Worm (Caenorhabditis elegans) whole organism, late embryonic: Measurements from ENCODE around the gene C50C3.19.

Experiments
- K09A11.1 ChIP-seq: sonication (generic microtip); optimal IDR thresholded peaks from 2 replicates; lab custom pipeline; 2017; ENCODE audit warnings: antibody characterized with exemption, mild to moderate bottlenecking, missing genetic modification characterization, missing compliant biosample characterization; ENCODE audit not compliant: insufficient read depth
- T23F11.4 ChIP-seq: fragments of 200-800 bp; sonication (Bioruptor generic); optimal IDR thresholded peaks from 2 replicates; lab custom pipeline; 2018; ENCODE audit warnings: mild to moderate bottlenecking, missing genetic modification characterization, missing compliant biosample characterization
- Y22D7AL.16 ChIP-seq: sonication (generic microtip); optimal IDR thresholded peaks from 2 replicates; lab custom pipeline; 2016; ENCODE audit warnings: missing genetic modification characterization, missing compliant biosample characterization
- ahr-1 ChIP-seq: sonication (generic microtip); optimal IDR thresholded peaks from 2 replicates; lab custom pipeline; 2016; ENCODE audit warnings: missing genetic modification characterization, missing compliant biosample characterization
- ceh-14 ChIP-seq: sonication (generic microtip); optimal IDR thresholded peaks from 2 replicates; lab custom pipeline; 2016; ENCODE audit warnings: missing genotype, missing genetic modification characterization, missing compliant biosample characterization
- ceh-18 ChIP-seq: sonication (generic microtip); optimal IDR thresholded peaks from 2 replicates; lab custom pipeline; 2016; ENCODE audit warnings: missing genetic modification characterization, missing compliant biosample characterization
- ceh-19 ChIP-seq: fragments of 200-800 bp; sonication (Bioruptor generic); optimal IDR thresholded peaks from 2 replicates; lab custom pipeline; 2018; ENCODE audit warnings: mild to moderate bottlenecking, missing genetic modification characterization, missing compliant biosample characterization
- ceh-2 ChIP-seq: sonication (generic microtip); optimal IDR thresholded peaks from 2 replicates; lab custom pipeline; 2016; ENCODE audit warnings: missing genotype, missing genetic modification characterization, missing compliant biosample characterization
- ceh-34 ChIP-seq: sonication (generic microtip); optimal IDR thresholded peaks from 2 replicates; lab custom pipeline; 2016; ENCODE audit warnings: mild to moderate bottlenecking, missing genetic modification characterization, missing compliant biosample characterization
- ceh-6 ChIP-seq: fragments of 200-800 bp; sonication (Bioruptor generic); optimal IDR thresholded peaks from 2 replicates; lab custom pipeline; 2018; ENCODE audit warnings: mild to moderate bottlenecking, missing genetic modification characterization, missing compliant biosample characterization
- ceh-9 ChIP-seq: sonication (generic microtip); optimal IDR thresholded peaks from 2 replicates; lab custom pipeline; 2016; ENCODE audit warnings: mild to moderate bottlenecking, missing genetic modification characterization, inconsistent platforms, missing compliant biosample characterization
- che-1 ChIP-seq: sonication (generic microtip); optimal IDR thresholded peaks from 2 replicates; lab custom pipeline; 2016; ENCODE audit warnings: mild to moderate bottlenecking, missing genetic modification characterization, missing compliant biosample characterization
- dmd-4 ChIP-seq: sonication (generic microtip); optimal IDR thresholded peaks from 2 replicates; lab custom pipeline; 2016; ENCODE audit warnings: borderline replicate concordance, missing genetic modification characterization, missing compliant biosample characterization
- ets-4 ChIP-seq: sonication (generic microtip); optimal IDR thresholded peaks from 2 replicates; lab custom pipeline; 2016; ENCODE audit warnings: missing genetic modification characterization, missing compliant biosample characterization
- fax-1 ChIP-seq: sonication (generic microtip); optimal IDR thresholded peaks from 2 replicates; lab custom pipeline; 2016; ENCODE audit warnings: missing genotype, missing genetic modification characterization, missing compliant biosample characterization
- fkh-6 ChIP-seq: sonication (generic microtip); optimal IDR thresholded peaks from 2 replicates; lab custom pipeline; 2016; ENCODE audit warnings: missing genetic modification characterization, missing compliant biosample characterization
- hlh-15 ChIP-seq: sonication (generic microtip); optimal IDR thresholded peaks from 2 replicates; lab custom pipeline; 2016; ENCODE audit warnings: missing genetic modification characterization, missing compliant biosample characterization
- hlh-30 ChIP-seq: sonication (generic microtip); optimal IDR thresholded peaks from 2 replicates; lab custom pipeline; 2017; ENCODE audit warnings: antibody characterized with exemption, missing genetic modification characterization, missing compliant biosample characterization; ENCODE audit not compliant: insufficient read depth
- hlh-6 ChIP-seq: sonication (generic microtip); optimal IDR thresholded peaks from 2 replicates; lab custom pipeline; 2016; ENCODE audit warnings: missing genotype, missing genetic modification characterization, missing compliant biosample characterization
- lim-6 ChIP-seq: sonication (generic microtip); optimal IDR thresholded peaks from 2 replicates; lab custom pipeline; 2016; ENCODE audit warnings: missing genetic modification characterization, missing compliant biosample characterization
- lin-11 ChIP-seq: fragments of 200-800 bp; sonication (Bioruptor generic); optimal IDR thresholded peaks from 2 replicates; lab custom pipeline; 2018; ENCODE audit warnings: mild to moderate bottlenecking, missing genetic modification characterization, missing compliant biosample characterization
- madf-2 ChIP-seq: sonication (generic microtip); optimal IDR thresholded peaks from 2 replicates; lab custom pipeline; 2017; ENCODE audit warnings: missing genetic modification characterization, missing compliant biosample characterization
- mec-3 ChIP-seq: sonication (generic microtip); optimal IDR thresholded peaks from 2 replicates; lab custom pipeline; 2016; ENCODE audit warnings: borderline replicate concordance, missing genetic modification characterization, missing compliant biosample characterization
- nhr-11 ChIP-seq: fragments of 150-350 bp; optimal IDR thresholded peaks from 2 replicates; lab custom pipeline; 2014; ENCODE audit warnings: missing biosample characterization, missing genetic modification characterization
- nhr-232 ChIP-seq: sonication (generic microtip); optimal IDR thresholded peaks from 2 replicates; lab custom pipeline; 2016; ENCODE audit warnings: missing genetic modification characterization, missing compliant biosample characterization
- odd-2 ChIP-seq: sonication (generic microtip); optimal IDR thresholded peaks from 2 replicates; lab custom pipeline; 2017; ENCODE audit warnings: antibody characterized with exemption, mild to moderate bottlenecking, missing genetic modification characterization, missing compliant biosample characterization
- pat-9 ChIP-seq: fragments of 200-800 bp; sonication (Bioruptor generic); optimal IDR thresholded peaks from 2 replicates; lab custom pipeline; 2018; ENCODE audit warnings: mild to moderate bottlenecking, missing genetic modification characterization, moderate library complexity, missing compliant biosample characterization
- pax-1 ChIP-seq: fragments of 150-350 bp; optimal IDR thresholded peaks from 2 replicates; lab custom pipeline; 2014; ENCODE audit warnings: missing biosample characterization, missing genetic modification characterization
- pha-2 ChIP-seq: sonication (generic microtip); optimal IDR thresholded peaks from 2 replicates; lab custom pipeline; 2017; ENCODE audit warnings: mild to moderate bottlenecking, missing genetic modification characterization, missing compliant biosample characterization
- pqm-1 ChIP-seq: sonication (generic microtip); optimal IDR thresholded peaks from 2 replicates; lab custom pipeline; 2016; ENCODE audit warnings: missing genetic modification characterization, missing compliant biosample characterization
- rnt-1 ChIP-seq: sonication (generic microtip); optimal IDR thresholded peaks from 2 replicates; lab custom pipeline; 2016; ENCODE audit warnings: missing genetic modification characterization, missing compliant biosample characterization
- sdc-2 ChIP-seq: sonication (generic microtip); optimal IDR thresholded peaks from 2 replicates; lab custom pipeline; 2016; ENCODE audit warnings: missing genotype, missing genetic modification characterization, missing compliant biosample characterization
- sox-2 ChIP-seq: fragments of 200-800 bp; sonication (Bioruptor generic); IDR thresholded peaks from 2 replicates; pipeline ENCODE4 v1.3.6; 2022; ENCODE audit warnings: missing genetic modification reagents, missing genetic modification characterization, missing compliant biosample characterization
- sox-4 ChIP-seq: sonication (generic microtip); optimal IDR thresholded peaks from 2 replicates; lab custom pipeline; 2017; ENCODE audit warnings: mild to moderate bottlenecking, missing genetic modification characterization, inconsistent platforms, missing compliant biosample characterization
- tbx-2 ChIP-seq: sonication (generic microtip); optimal IDR thresholded peaks from 2 replicates; lab custom pipeline; 2016; ENCODE audit warnings: missing genetic modification characterization, missing compliant biosample characterization
- tbx-7 ChIP-seq: sonication (generic microtip); optimal IDR thresholded peaks from 2 replicates; lab custom pipeline; 2016; ENCODE audit warnings: missing genotype, missing genetic modification characterization, missing compliant biosample characterization
- ttx-3 ChIP-seq: sonication (generic microtip); optimal IDR thresholded peaks from 2 replicates; lab custom pipeline; 2016; ENCODE audit warnings: missing genetic modification reagents, missing genetic modification characterization, missing compliant biosample characterization
- unc-42 ChIP-seq: sonication (generic microtip); optimal IDR thresholded peaks from 2 replicates; lab custom pipeline; 2016; ENCODE audit warnings: missing genotype, missing genetic modification characterization, missing compliant biosample characterization
- unc-55 ChIP-seq: sonication (generic microtip); optimal IDR thresholded peaks from 2 replicates; lab custom pipeline; 2017; ENCODE audit warnings: missing biosample characterization, missing genetic modification reagents, missing genetic modification characterization
- unc-86 ChIP-seq: sonication (generic microtip); optimal IDR thresholded peaks from 2 replicates; lab custom pipeline; 2016; ENCODE audit warnings: missing genetic modification characterization, missing compliant biosample characterization
- zip-5 ChIP-seq: sonication (generic microtip); optimal IDR thresholded peaks from 2 replicates; lab custom pipeline; 2016; ENCODE audit warnings: missing genetic modification characterization, missing compliant biosample characterization

The C50C3.19 gene

DNA sequence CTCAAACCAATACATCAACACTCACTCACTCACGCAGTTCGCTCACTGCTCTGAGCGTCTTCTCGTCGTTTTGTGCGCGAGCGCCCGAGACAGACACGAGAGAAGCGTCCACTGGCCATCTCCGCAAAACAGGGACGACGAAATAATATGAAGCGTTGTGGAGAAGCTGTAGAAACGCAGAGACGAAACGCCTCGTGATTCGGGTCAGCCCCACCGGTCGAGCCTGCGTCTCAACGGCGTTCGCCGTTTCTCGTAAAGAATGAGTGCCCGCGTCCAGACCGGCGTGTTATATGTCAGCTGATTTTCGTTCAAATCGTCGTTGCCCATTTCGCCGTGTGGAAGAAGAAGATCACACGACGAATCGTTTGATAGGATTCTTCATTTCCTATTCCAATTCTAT lies 36.9 kb downstream of the C50C3.19 start, which contains the start of gene fbxl-1 (continued):
- TF ChIP-seq ceh-18 (tag; lab: Kevin White, UChicago) (peak; percentile 57), pha-2 (tag; lab: Kevin White, UChicago) (no peak), ceh-6 (GFP tag; lab: Kevin White, UChicago) (no peak), ceh-34 (tag; lab: Kevin White, UChicago) (peak; percentile 73), nhr-11 (tag; lab: Kevin White, UChicago) (no peak), Y22D7AL.16 (tag; lab: Kevin White, UChicago) (no peak), nhr-232 (tag; lab: Kevin White, UChicago) (no peak), ceh-2 (no peak), mec-3 (tag; lab: Kevin White, UChicago) (no peak), ceh-9 (tag; lab: Kevin White, UChicago) (no peak), ets-4 (tag; lab: Kevin White, UChicago) (no peak), unc-55 (peak; percentile 77), madf-2 (no peak), T23F11.4 (GFP tag; lab: Kevin White, UChicago) (no peak), unc-42 (tag; lab: Kevin White, UChicago) (peak; percentile 1), ceh-19 (GFP tag; lab: Kevin White, UChicago) (no peak), fax-1 (no peak), odd-2 (tag; lab: Kevin White, UChicago) (no peak), unc-86 (no peak), sox-2 (GFP tag; lab: Robert Waterston, UW) (no peak), tbx-2 (tag; lab: Kevin White, UChicago) (peak; percentile 66), tbx-7 (tag; lab: Kevin White, UChicago) (no peak), che-1 (tag; lab: Kevin White, UChicago) (no peak), ahr-1 (no peak)

DNA sequence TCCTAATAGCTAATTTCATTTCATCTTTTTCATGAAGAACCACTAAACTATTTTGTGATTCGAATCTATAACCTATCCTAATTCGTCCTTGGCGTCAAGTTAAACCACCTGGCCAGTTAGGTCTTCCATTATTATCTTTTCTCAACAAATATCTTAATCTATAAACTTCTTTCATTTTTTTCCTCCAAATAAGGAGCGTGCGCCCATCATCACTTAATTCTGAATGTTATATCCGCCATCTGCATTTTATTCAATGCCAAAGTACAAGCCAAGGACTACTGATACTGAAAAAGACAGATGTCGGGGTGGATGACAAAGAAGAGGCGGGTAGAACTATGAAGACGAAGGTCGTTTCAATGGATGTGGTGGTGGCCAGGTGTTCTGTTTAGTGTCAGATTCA lies 38.3 kb downstream of the C50C3.19 start:
- TF ChIP-seq pat-9 (tag; lab: Kevin White, UChicago) (no peak), ets-4 (tag; lab: Kevin White, UChicago) (no peak), hlh-30 (no peak), lim-6 (tag; lab: Kevin White, UChicago) (no peak), che-1 (tag; lab: Kevin White, UChicago) (no peak), tbx-2 (tag; lab: Kevin White, UChicago) (no peak), sox-4 (tag; lab: Kevin White, UChicago) (no peak), hlh-15 (no peak), pax-1 (tag; lab: Kevin White, UChicago) (no peak)

DNA sequence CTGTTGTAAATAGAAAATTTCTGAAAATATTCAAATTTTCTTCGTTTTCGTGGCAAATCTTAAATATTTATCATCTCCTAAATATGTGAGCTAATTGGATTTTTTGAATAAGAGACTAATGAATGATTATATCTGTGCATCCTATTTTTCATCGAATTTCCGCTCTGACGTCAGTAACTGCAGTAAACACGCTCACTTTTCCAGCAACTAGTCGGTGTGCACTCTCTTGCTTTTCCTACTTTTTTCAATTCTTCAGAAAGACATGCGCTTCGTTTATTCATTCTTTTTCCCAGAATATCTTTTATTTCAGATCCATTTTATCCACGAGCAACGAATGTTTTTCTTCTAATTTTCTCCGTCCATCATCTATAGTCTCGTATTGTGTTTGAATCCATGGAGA lies 38.9 kb downstream of the C50C3.19 start:
- no peak for TF ChIP-seq sox-2 (GFP tag; lab: Robert Waterston, UW)
- no peak for TF ChIP-seq zip-5 (tag; lab: Kevin White, UChicago)
- TF ChIP-seq pax-1 (tag; lab: Kevin White, UChicago) = no peak
- no peak for TF ChIP-seq pqm-1 (tag; lab: Kevin White, UChicago)
- no peak for TF ChIP-seq ceh-19 (GFP tag; lab: Kevin White, UChicago)
- TF ChIP-seq unc-86 = no peak
- TF ChIP-seq rnt-1 = no peak
- TF ChIP-seq ets-4 (tag; lab: Kevin White, UChicago) = no peak
- no peak for TF ChIP-seq sdc-2 (tag; lab: Kevin White, UChicago)
- TF ChIP-seq, all 69 proteins: peak for 0

DNA sequence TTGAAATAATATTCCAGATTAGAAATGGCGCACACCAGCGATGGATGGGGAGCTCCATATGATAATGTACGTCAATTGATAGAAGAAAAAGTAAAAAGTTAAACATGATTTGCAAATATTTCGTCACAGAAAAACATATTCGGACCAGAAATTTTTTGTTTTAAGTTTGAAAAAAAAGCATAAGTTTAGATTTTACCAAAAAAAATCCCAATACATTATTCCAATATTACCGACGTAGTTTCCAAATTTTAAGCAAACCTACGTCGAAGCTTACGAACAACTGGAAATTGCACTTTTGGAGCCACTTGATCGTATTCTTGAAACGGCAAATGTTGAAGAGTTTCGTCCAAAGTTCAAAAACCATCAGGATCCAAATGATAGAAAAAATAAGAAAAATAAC lies 42.0 kb downstream of the C50C3.19 start, which contains the start of gene henn-1:
Gene henn-1, plus strand, starts transcription at position 18 of the 400 bp plus-strand sequence.
- TF ChIP-seq ceh-6 (GFP tag; lab: Kevin White, UChicago) (no peak), K09A11.1 (tag; lab: Kevin White, UChicago) (no peak), ceh-19 (GFP tag; lab: Kevin White, UChicago) (no peak), lin-11 (tag; lab: Kevin White, UChicago) (no peak), fkh-6 (no peak), fax-1 (no peak), unc-55 (no peak), dmd-4 (tag; lab: Kevin White, UChicago) (no peak), ceh-34 (tag; lab: Kevin White, UChicago) (no peak), ceh-14 (no peak), hlh-6 (no peak), ttx-3 (tag; lab: Kevin White, UChicago) (no peak), ceh-2 (no peak)
